Fruit fly (Drosophila melanogaster) whole organism, embryonic: ENCODE measurements around the gene ACXC.

ENCODE experiments used
- ATbp ChIP-seq: fragments of 200-800 bp; sonication (Bioruptor generic); optimal IDR thresholded peaks from 2 replicates; lab custom pipeline; 2017; ENCODE audit warnings: missing biosample characterization, mild to moderate bottlenecking, missing genetic modification characterization, missing genetic modification reagents
- Ada2b ChIP-seq: fragments of 200-800 bp; sonication (Bioruptor generic); IDR thresholded peaks from 2 replicates; pipeline ENCODE4 v1.3.6; 2022; ENCODE audit warnings: missing biosample characterization, missing genetic modification characterization
- Atf-2 ChIP-seq: fragments of 200-800 bp; sonication (Bioruptor generic); optimal IDR thresholded peaks from 2 replicates; lab custom pipeline; 2016; ENCODE audit warnings: missing biosample characterization, missing genetic modification characterization
- CG10543 ChIP-seq: fragments of 200-800 bp; sonication (Bioruptor generic); optimal IDR thresholded peaks from 3 replicates; lab custom pipeline; 2017; ENCODE audit warnings: missing biosample characterization, mild to moderate bottlenecking, missing genetic modification characterization, moderate library complexity
- CG10565 ChIP-seq: fragments of 200-800 bp; sonication (Bioruptor generic); optimal IDR thresholded peaks from 3 replicates; lab custom pipeline; 2016; ENCODE audit warnings: missing biosample characterization, mild to moderate bottlenecking, missing genetic modification characterization
- CG11085 ChIP-seq: fragments of 200-800 bp; sonication (Bioruptor generic); IDR thresholded peaks from 2 replicates; pipeline ENCODE4 v1.3.6; 2022; ENCODE audit warnings: missing biosample characterization, missing genetic modification characterization
- CG11247 ChIP-seq: fragments of 200-800 bp; sonication (Bioruptor generic); IDR thresholded peaks from 2 replicates; pipeline ENCODE4 v1.3.6; 2022; ENCODE audit warnings: missing biosample characterization, missing genetic modification characterization
- CG12299 ChIP-seq: fragments of 200-800 bp; sonication (Bioruptor generic); optimal IDR thresholded peaks from 2 replicates; lab custom pipeline; 2018; ENCODE audit warnings: missing biosample characterization, mild to moderate bottlenecking, missing genetic modification characterization
- CG1233 ChIP-seq: fragments of 200-800 bp; sonication (Bioruptor generic); optimal IDR thresholded peaks from 4 replicates; lab custom pipeline; 2018; ENCODE audit warnings: missing biosample characterization, mild to moderate bottlenecking, missing genetic modification characterization
- CG15514 ChIP-seq: fragments of 200-800 bp; sonication (Bioruptor generic); optimal IDR thresholded peaks from 3 replicates; lab custom pipeline; 2017; ENCODE audit warnings: missing biosample characterization, missing genetic modification characterization, mild to moderate bottlenecking, moderate library complexity, missing genetic modification reagents
- CG17359 ChIP-seq: fragments of 200-800 bp; sonication (Bioruptor generic); optimal IDR thresholded peaks from 3 replicates; lab custom pipeline; 2018; ENCODE audit warnings: missing biosample characterization, mild to moderate bottlenecking, missing genetic modification characterization, moderate library complexity
- CG17612 ChIP-seq: fragments of 200-800 bp; sonication (Bioruptor generic); IDR thresholded peaks from 2 replicates; pipeline ENCODE4 v1.3.6; 2022; ENCODE audit warnings: missing biosample characterization, missing genetic modification characterization
- CG1792 ChIP-seq: fragments of 200-800 bp; sonication (Bioruptor generic); optimal IDR thresholded peaks from 2 replicates; lab custom pipeline; 2016; ENCODE audit warnings: missing biosample characterization, missing genetic modification characterization
- CG18599 ChIP-seq: fragments of 200-800 bp; sonication (Bioruptor generic); optimal IDR thresholded peaks from 3 replicates; lab custom pipeline; 2017; ENCODE audit warnings: missing biosample characterization, missing genetic modification characterization, mild to moderate bottlenecking, moderate library complexity, missing genetic modification reagents
- CG2678 ChIP-seq: fragments of 200-800 bp; sonication (Bioruptor generic); optimal IDR thresholded peaks from 3 replicates; lab custom pipeline; 2019; ENCODE audit warnings: missing biosample characterization, mild to moderate bottlenecking, missing genetic modification characterization, moderate library complexity
- CG2712 ChIP-seq: fragments of 200-800 bp; optimal IDR thresholded peaks from 3 replicates; lab custom pipeline; 2019; ENCODE audit warnings: missing biosample characterization, mild to moderate bottlenecking, missing genetic modification characterization, moderate library complexity
- CG31224 ChIP-seq: fragments of 200-800 bp; sonication (Bioruptor generic); IDR thresholded peaks from 2 replicates; pipeline ENCODE4 v1.3.6; 2022; ENCODE audit warnings: missing biosample characterization, missing genetic modification characterization
- CG3281 ChIP-seq: fragments of 200-800 bp; sonication (Bioruptor generic); optimal IDR thresholded peaks from 3 replicates; lab custom pipeline; 2017; ENCODE audit warnings: missing biosample characterization, mild to moderate bottlenecking, missing genetic modification characterization
- CG4360 ChIP-seq: fragments of 200-800 bp; sonication (Bioruptor generic); IDR thresholded peaks from 2 replicates; pipeline ENCODE4 v1.3.6; 2022; ENCODE audit warnings: missing biosample characterization, missing genetic modification characterization
- CG7928 ChIP-seq: fragments of 200-800 bp; sonication (Bioruptor generic); optimal IDR thresholded peaks from 2 replicates; lab custom pipeline; 2017; ENCODE audit warnings: missing biosample characterization, mild to moderate bottlenecking, missing genetic modification characterization
- Doc2 ChIP-seq: fragments of 200-800 bp; sonication (Bioruptor generic); IDR thresholded peaks from 2 replicates; pipeline ENCODE4 v1.3.6; 2022; ENCODE audit warnings: missing biosample characterization, missing genetic modification characterization
- E2f1 ChIP-seq: fragments of 200-800 bp; sonication (Bioruptor generic); IDR thresholded peaks from 2 replicates; pipeline ENCODE4 v1.3.6; 2022; ENCODE audit warnings: missing biosample characterization, missing genetic modification characterization
- E2f2 ChIP-seq: fragments of 200-800 bp; sonication (Bioruptor generic); IDR thresholded peaks from 2 replicates; pipeline ENCODE4 v1.3.6; 2022; ENCODE audit warnings: missing biosample characterization, missing genetic modification characterization
- Fer1 ChIP-seq: fragments of 200-800 bp; sonication (Bioruptor generic); optimal IDR thresholded peaks from 2 replicates; lab custom pipeline; 2017; ENCODE audit warnings: missing biosample characterization, mild to moderate bottlenecking, missing genetic modification characterization
- H15 ChIP-seq: fragments of 200-800 bp; sonication (Bioruptor generic); IDR thresholded peaks from 3 replicates; pipeline ENCODE4 v1.3.6; 2022; ENCODE audit warnings: missing biosample characterization, missing genetic modification characterization
- HLHmδ ChIP-seq: fragments of 200-800 bp; sonication (Bioruptor generic); optimal IDR thresholded peaks from 2 replicates; lab custom pipeline; 2018; ENCODE audit warnings: missing biosample characterization, mild to moderate bottlenecking, missing genetic modification characterization, moderate library complexity
- HmgZ ChIP-seq: fragments of 200-800 bp; sonication (Bioruptor generic); optimal IDR thresholded peaks from 2 replicates; lab custom pipeline; 2018; ENCODE audit warnings: missing biosample characterization, mild to moderate bottlenecking, missing genetic modification characterization
- Lpt ChIP-seq: fragments of >200 bp; optimal IDR thresholded peaks from 2 replicates; lab custom pipeline; 2018; ENCODE audit warnings: missing biosample characterization, missing genetic modification characterization
- Meics ChIP-seq: fragments of 200-800 bp; sonication (Bioruptor generic); optimal IDR thresholded peaks from 2 replicates; lab custom pipeline; 2017; ENCODE audit warnings: missing biosample characterization, mild to moderate bottlenecking, missing genetic modification characterization
- Oli ChIP-seq: fragments of 200-800 bp; sonication (Bioruptor generic); optimal IDR thresholded peaks from 2 replicates; lab custom pipeline; 2018; ENCODE audit warnings: missing biosample characterization, mild to moderate bottlenecking, missing genetic modification characterization, moderate library complexity
- Optix ChIP-seq: fragments of 200-800 bp; sonication (Bioruptor generic); IDR thresholded peaks from 3 replicates; pipeline ENCODE4 v1.3.6; 2022; ENCODE audit warnings: missing biosample characterization, missing genetic modification characterization
- Ptx1 ChIP-seq: fragments of 200-800 bp; sonication (Bioruptor generic); IDR thresholded peaks from 2 replicates; pipeline ENCODE4 v1.3.6; 2022; ENCODE audit warnings: missing biosample characterization, missing genetic modification characterization
- Rfx ChIP-seq: fragments of 200-800 bp; sonication (Bioruptor generic); IDR thresholded peaks from 2 replicates; pipeline ENCODE4 v1.3.6; 2022; ENCODE audit warnings: missing biosample characterization, missing genetic modification characterization
- Vsx1 ChIP-seq: fragments of 200-800 bp; sonication (Bioruptor generic); optimal IDR thresholded peaks from 2 replicates; lab custom pipeline; 2017; ENCODE audit warnings: missing biosample characterization, mild to moderate bottlenecking, missing genetic modification characterization, missing genetic modification reagents
- Xbp1 ChIP-seq: fragments of 200-800 bp; sonication (Bioruptor generic); optimal IDR thresholded peaks from 3 replicates; lab custom pipeline; 2016; ENCODE audit warnings: missing biosample characterization, mild to moderate bottlenecking, missing genetic modification characterization
- amos ChIP-seq: fragments of 200-800 bp; sonication (Bioruptor generic); IDR thresholded peaks from 2 replicates; pipeline ENCODE4 v1.3.6; 2022; ENCODE audit warnings: missing biosample characterization, missing genetic modification characterization; ENCODE audit not compliant: partially characterized antibody
- bcd ChIP-seq: fragments of 200-800 bp; sonication (Bioruptor generic); optimal IDR thresholded peaks from 2 replicates; lab custom pipeline; 2017; ENCODE audit warnings: missing biosample characterization, mild to moderate bottlenecking, missing genetic modification characterization
- croc ChIP-seq: fragments of 200-800 bp; sonication (Bioruptor generic); conservative IDR thresholded peaks from 3 replicates; pipeline ENCODE4 v1.3.6; 2022; ENCODE audit warnings: missing biosample characterization, missing genetic modification characterization
- crol ChIP-seq: fragments of 200-800 bp; sonication (Bioruptor generic); IDR thresholded peaks from 2 replicates; pipeline ENCODE4 v1.3.6; 2022; ENCODE audit warnings: missing biosample characterization, missing genetic modification characterization
- dmrt99B ChIP-seq: fragments of 200-800 bp; sonication (Bioruptor generic); optimal IDR thresholded peaks from 2 replicates; lab custom pipeline; 2018; ENCODE audit warnings: missing biosample characterization, mild to moderate bottlenecking, missing genetic modification characterization, moderate library complexity
- fd96Cb ChIP-seq: fragments of 200-800 bp; sonication (Bioruptor generic); optimal IDR thresholded peaks from 2 replicates; lab custom pipeline; 2018; ENCODE audit warnings: missing biosample characterization, mild to moderate bottlenecking, missing genetic modification characterization, moderate library complexity
- gsb-n ChIP-seq: fragments of 200-800 bp; sonication (Bioruptor generic); optimal IDR thresholded peaks from 3 replicates; lab custom pipeline; 2018; ENCODE audit warnings: missing biosample characterization, mild to moderate bottlenecking, missing genetic modification characterization
- klu ChIP-seq: fragments of 200-800 bp; sonication (Bioruptor generic); IDR thresholded peaks from 2 replicates; pipeline ENCODE4 v1.3.6; 2022; ENCODE audit warnings: missing biosample characterization, missing genetic modification characterization
- nau ChIP-seq: fragments of 200-800 bp; sonication (Bioruptor generic); optimal IDR thresholded peaks from 3 replicates; lab custom pipeline; 2017; ENCODE audit warnings: missing biosample characterization, mild to moderate bottlenecking, missing genetic modification characterization, missing genetic modification reagents
- onecut ChIP-seq: fragments of 200-800 bp; sonication (Bioruptor generic); IDR thresholded peaks from 2 replicates; pipeline ENCODE4 v1.3.6; 2022; ENCODE audit warnings: missing biosample characterization, missing genetic modification characterization
- pan ChIP-seq, 4 experiments: fragments of >200 bp in 3 of 4; fragments of 200-800 bp in 1 of 4; sonication (Bioruptor generic) in 1 of 4; optimal IDR thresholded peaks in 3 of 4; IDR thresholded peaks in 1 of 4; 2 replicates each; pipeline versions ENCODE4 v1.3.6 to Lab custom; 2017 to 2022; ENCODE audit warnings: missing biosample characterization in 2 of 4, missing genetic modification characterization in 2 of 4, mixed read lengths in 1 of 4
- pho ChIP-seq: fragments of 200-800 bp; sonication (Bioruptor generic); optimal IDR thresholded peaks from 2 replicates; lab custom pipeline; 2016; ENCODE audit warnings: missing biosample characterization, missing genetic modification characterization
- prd ChIP-seq, 3 experiments: fragments of >200 bp in 2 of 3; fragments of 200-800 bp in 1 of 3; sonication (Bioruptor generic) in 1 of 3; optimal IDR thresholded peaks in 2 of 3; IDR thresholded peaks in 1 of 3; 2 replicates in 2 of 3; 3 replicates in 1 of 3; pipeline versions ENCODE4 v1.3.6 to Lab custom; 2017 to 2022; ENCODE audit warnings: missing biosample characterization in 1 of 3, missing genetic modification characterization in 1 of 3
- psq ChIP-seq: fragments of 200-800 bp; sonication (Bioruptor generic); optimal IDR thresholded peaks from 2 replicates; lab custom pipeline; 2017; ENCODE audit warnings: missing biosample characterization, missing genetic modification characterization
- sr ChIP-seq: fragments of 200-800 bp; sonication (Bioruptor generic); IDR thresholded peaks from 3 replicates; pipeline ENCODE4 v1.3.6; 2022; ENCODE audit warnings: missing biosample characterization, missing genetic modification characterization
- unc-4 ChIP-seq: fragments of 200-800 bp; sonication (Bioruptor generic); IDR thresholded peaks from 2 replicates; pipeline ENCODE4 v1.3.6; 2022; ENCODE audit warnings: missing biosample characterization, missing genetic modification characterization; ENCODE audit not compliant: partially characterized antibody

ACXC gene

dm6 chr2L:12950682-12951081, 38.4 kb downstream of the ACXC start (continued):
- peak; percentile 25 for TF ChIP-seq CG3281 (GFP tag; lab: Kevin White, UChicago)
- no peak for TF ChIP-seq HmgZ (tag; lab: Kevin White, UChicago)
- TF ChIP-seq pho (GFP tag; lab: Kevin White, UChicago), result no peak
- no peak for TF ChIP-seq CG1792 (GFP tag; lab: Kevin White, UChicago)
- TF ChIP-seq CG18599, result peak; percentile 52
- TF ChIP-seq Meics (GFP tag; lab: Kevin White, UChicago), result peak; percentile 19
- TF ChIP-seq pan (optimal IDR thresholded peaks at IDR 0.05; lab: Kevin White, UChicago), result no peak
- TF ChIP-seq pan (GFP tag; optimal IDR thresholded peaks at IDR 0.05 in 1 of 2, IDR thresholded peaks at IDR 0.05 in 1 of 2), result no peak
- TF ChIP-seq croc (GFP tag; lab: Robert Waterston, UW), result no peak
- TF ChIP-seq fd96Cb (tag; lab: Kevin White, UChicago), result peak; percentile 8
- no peak for TF ChIP-seq CG17612 (GFP tag; lab: Robert Waterston, UW)
- no peak for TF ChIP-seq CG10543
- no peak for TF ChIP-seq CG4360 (GFP tag; lab: Robert Waterston, UW)
- TF ChIP-seq Atf-2 (GFP tag; lab: Kevin White, UChicago), result no peak
- TF ChIP-seq E2f2, result no peak
- no peak for TF ChIP-seq unc-4 (GFP tag; lab: Robert Waterston, UW)
- no peak for TF ChIP-seq ATbp (GFP tag; lab: Kevin White, UChicago)
- no peak for TF ChIP-seq klu
- peak; percentile 27 for TF ChIP-seq Fer1
- TF ChIP-seq CG7928, result no peak
- no peak for TF ChIP-seq Optix (GFP tag; lab: Robert Waterston, UW)
- TF ChIP-seq Ada2b (GFP tag; lab: Robert Waterston, UW), result no peak
- no peak for TF ChIP-seq gsb-n
- TF ChIP-seq onecut (GFP tag; lab: Robert Waterston, UW), result no peak
- TF ChIP-seq Doc2 (GFP tag; lab: Robert Waterston, UW), result no peak
- no peak for TF ChIP-seq E2f1 (GFP tag; lab: Robert Waterston, UW)
- TF ChIP-seq CG17359 (tag; lab: Kevin White, UChicago), result no peak
- no peak for TF ChIP-seq CG11247 (GFP tag; lab: Robert Waterston, UW)
- TF ChIP-seq Xbp1, result peak; percentile 30
- TF ChIP-seq bcd (GFP tag; lab: Kevin White, UChicago), result no peak
- no peak for TF ChIP-seq CG2712 (tag; lab: Kevin White, UChicago)
- TF ChIP-seq Vsx1 (GFP tag; lab: Kevin White, UChicago), result no peak
- no peak for TF ChIP-seq CG12299 (tag; lab: Kevin White, UChicago)
- TF ChIP-seq dmrt99B (tag; lab: Kevin White, UChicago), result peak; percentile 57
- TF ChIP-seq CG10565 (GFP tag; lab: Kevin White, UChicago), result no peak
- TF ChIP-seq amos (GFP tag; lab: Robert Waterston, UW), result no peak
- no peak for TF ChIP-seq sr (GFP tag; lab: Robert Waterston, UW)
- no peak for TF ChIP-seq CG31224 (GFP tag; lab: Robert Waterston, UW)
- TF ChIP-seq CG11085 (GFP tag; lab: Robert Waterston, UW), result no peak
- no peak for TF ChIP-seq prd (optimal IDR thresholded peaks at IDR 0.05; lab: Kevin White, UChicago)
- peak; percentile 22; the same call in 1 of the 3 replicates for TF ChIP-seq prd (GFP tag; IDR thresholded peaks at IDR 0.05; lab: Robert Waterston, UW)
- TF ChIP-seq CG1233 (GFP tag; lab: Kevin White, UChicago), result no peak
- TF ChIP-seq nau (GFP tag; lab: Kevin White, UChicago), result no peak
- TF ChIP-seq CG15514 (GFP tag; lab: Kevin White, UChicago), result no peak
- peak; percentile 13 for TF ChIP-seq Oli (tag; lab: Kevin White, UChicago)
- TF ChIP-seq psq, result no peak
- TF ChIP-seq crol (GFP tag; lab: Robert Waterston, UW), result no peak
- TF ChIP-seq Lpt (GFP tag; lab: Kevin White, UChicago), result no peak
- TF ChIP-seq Ptx1, result peak; percentile 25; the same call in 1 of the 2 replicates
- TF ChIP-seq H15, result no peak
- TF ChIP-seq Rfx, result no peak
- no peak for TF ChIP-seq HLHmδ (GFP tag; lab: Kevin White, UChicago)
- TF ChIP-seq CG2678, result peak; percentile 53
